Worm (Caenorhabditis elegans) whole organism, late embryonic: ENCODE results near the gene cogc-8.

Experiments used
- C08G9.2 ChIP-seq: sonication (generic microtip); optimal IDR thresholded peaks from 2 replicates; lab custom pipeline; 2016; ENCODE audit warnings: mild to moderate bottlenecking, missing genetic modification characterization, moderate library complexity, missing compliant biosample characterization
- K09A11.1 ChIP-seq: sonication (generic microtip); optimal IDR thresholded peaks from 2 replicates; lab custom pipeline; 2017; ENCODE audit warnings: antibody characterized with exemption, mild to moderate bottlenecking, missing genetic modification characterization, missing compliant biosample characterization; ENCODE audit not compliant: insufficient read depth
- Y22D7AL.16 ChIP-seq: sonication (generic microtip); optimal IDR thresholded peaks from 2 replicates; lab custom pipeline; 2016; ENCODE audit warnings: missing genetic modification characterization, missing compliant biosample characterization
- ceh-18 ChIP-seq: sonication (generic microtip); optimal IDR thresholded peaks from 2 replicates; lab custom pipeline; 2016; ENCODE audit warnings: missing genetic modification characterization, missing compliant biosample characterization
- ceh-2 ChIP-seq: sonication (generic microtip); optimal IDR thresholded peaks from 2 replicates; lab custom pipeline; 2016; ENCODE audit warnings: missing genotype, missing genetic modification characterization, missing compliant biosample characterization
- ceh-22 ChIP-seq: sonication (generic microtip); optimal IDR thresholded peaks from 2 replicates; lab custom pipeline; 2017; ENCODE audit warnings: missing biosample characterization, missing genetic modification characterization
- ceh-30 ChIP-seq: fragments of 150-350 bp; optimal IDR thresholded peaks from 2 replicates; lab custom pipeline; 2014; ENCODE audit warnings: missing biosample characterization, missing genetic modification characterization
- ceh-31 ChIP-seq: sonication (generic microtip); optimal IDR thresholded peaks from 2 replicates; lab custom pipeline; 2016; ENCODE audit warnings: missing genetic modification characterization, missing compliant biosample characterization
- ceh-34 ChIP-seq: sonication (generic microtip); optimal IDR thresholded peaks from 2 replicates; lab custom pipeline; 2016; ENCODE audit warnings: mild to moderate bottlenecking, missing genetic modification characterization, missing compliant biosample characterization
- ceh-6 ChIP-seq: fragments of 200-800 bp; sonication (Bioruptor generic); optimal IDR thresholded peaks from 2 replicates; lab custom pipeline; 2018; ENCODE audit warnings: mild to moderate bottlenecking, missing genetic modification characterization, missing compliant biosample characterization
- ceh-9 ChIP-seq: sonication (generic microtip); optimal IDR thresholded peaks from 2 replicates; lab custom pipeline; 2016; ENCODE audit warnings: mild to moderate bottlenecking, missing genetic modification characterization, inconsistent platforms, missing compliant biosample characterization
- che-1 ChIP-seq: sonication (generic microtip); optimal IDR thresholded peaks from 2 replicates; lab custom pipeline; 2016; ENCODE audit warnings: mild to moderate bottlenecking, missing genetic modification characterization, missing compliant biosample characterization
- dmd-4 ChIP-seq: sonication (generic microtip); optimal IDR thresholded peaks from 2 replicates; lab custom pipeline; 2016; ENCODE audit warnings: borderline replicate concordance, missing genetic modification characterization, missing compliant biosample characterization
- dve-1 ChIP-seq: sonication (generic microtip); optimal IDR thresholded peaks from 2 replicates; lab custom pipeline; 2017; ENCODE audit warnings: antibody characterized with exemption, mild to moderate bottlenecking, missing genetic modification characterization, missing compliant biosample characterization
- elt-2 ChIP-seq: sonication (generic microtip); optimal IDR thresholded peaks from 2 replicates; lab custom pipeline; 2016; ENCODE audit warnings: missing genetic modification reagents, missing genetic modification characterization, missing compliant biosample characterization
- elt-4 ChIP-seq: sonication (generic microtip); optimal IDR thresholded peaks from 2 replicates; lab custom pipeline; 2016; ENCODE audit warnings: missing genetic modification characterization, missing compliant biosample characterization
- ets-4 ChIP-seq: sonication (generic microtip); optimal IDR thresholded peaks from 2 replicates; lab custom pipeline; 2016; ENCODE audit warnings: missing genetic modification characterization, missing compliant biosample characterization
- fax-1 ChIP-seq: sonication (generic microtip); optimal IDR thresholded peaks from 2 replicates; lab custom pipeline; 2016; ENCODE audit warnings: missing genotype, missing genetic modification characterization, missing compliant biosample characterization
- fkh-10 ChIP-seq: fragments of 150-350 bp; optimal IDR thresholded peaks from 2 replicates; lab custom pipeline; 2014; ENCODE audit warnings: missing biosample characterization, missing genetic modification reagents, missing genetic modification characterization
- fkh-6 ChIP-seq: sonication (generic microtip); optimal IDR thresholded peaks from 2 replicates; lab custom pipeline; 2016; ENCODE audit warnings: missing genetic modification characterization, missing compliant biosample characterization
- hlh-15 ChIP-seq: sonication (generic microtip); optimal IDR thresholded peaks from 2 replicates; lab custom pipeline; 2016; ENCODE audit warnings: missing genetic modification characterization, missing compliant biosample characterization
- hlh-8 ChIP-seq: sonication (generic microtip); optimal IDR thresholded peaks from 2 replicates; lab custom pipeline; 2016; ENCODE audit warnings: missing genotype, missing genetic modification characterization, missing compliant biosample characterization
- lim-6 ChIP-seq: sonication (generic microtip); optimal IDR thresholded peaks from 2 replicates; lab custom pipeline; 2016; ENCODE audit warnings: missing genetic modification characterization, missing compliant biosample characterization
- madf-2 ChIP-seq: sonication (generic microtip); optimal IDR thresholded peaks from 2 replicates; lab custom pipeline; 2017; ENCODE audit warnings: missing genetic modification characterization, missing compliant biosample characterization
- mec-3 ChIP-seq: sonication (generic microtip); optimal IDR thresholded peaks from 2 replicates; lab custom pipeline; 2016; ENCODE audit warnings: borderline replicate concordance, missing genetic modification characterization, missing compliant biosample characterization
- nfya-1 ChIP-seq: sonication (generic microtip); optimal IDR thresholded peaks from 2 replicates; lab custom pipeline; 2017; ENCODE audit warnings: missing genetic modification characterization, mild to moderate bottlenecking, missing compliant biosample characterization, antibody characterized with exemption, moderate library complexity
- nhr-11 ChIP-seq: fragments of 150-350 bp; optimal IDR thresholded peaks from 2 replicates; lab custom pipeline; 2014; ENCODE audit warnings: missing biosample characterization, missing genetic modification characterization
- nhr-232 ChIP-seq: sonication (generic microtip); optimal IDR thresholded peaks from 2 replicates; lab custom pipeline; 2016; ENCODE audit warnings: missing genetic modification characterization, missing compliant biosample characterization
- odd-2 ChIP-seq: sonication (generic microtip); optimal IDR thresholded peaks from 2 replicates; lab custom pipeline; 2017; ENCODE audit warnings: antibody characterized with exemption, mild to moderate bottlenecking, missing genetic modification characterization, missing compliant biosample characterization
- pag-3 ChIP-seq: sonication (generic microtip); optimal IDR thresholded peaks from 2 replicates; lab custom pipeline; 2016; ENCODE audit warnings: missing compliant biosample characterization, missing genetic modification characterization, borderline replicate concordance
- pat-9 ChIP-seq: fragments of 200-800 bp; sonication (Bioruptor generic); optimal IDR thresholded peaks from 2 replicates; lab custom pipeline; 2018; ENCODE audit warnings: mild to moderate bottlenecking, missing genetic modification characterization, moderate library complexity, missing compliant biosample characterization
- pax-1 ChIP-seq: fragments of 150-350 bp; optimal IDR thresholded peaks from 2 replicates; lab custom pipeline; 2014; ENCODE audit warnings: missing biosample characterization, missing genetic modification characterization
- pha-2 ChIP-seq: sonication (generic microtip); optimal IDR thresholded peaks from 2 replicates; lab custom pipeline; 2017; ENCODE audit warnings: mild to moderate bottlenecking, missing genetic modification characterization, missing compliant biosample characterization
- pqm-1 ChIP-seq: sonication (generic microtip); optimal IDR thresholded peaks from 2 replicates; lab custom pipeline; 2016; ENCODE audit warnings: missing genetic modification characterization, missing compliant biosample characterization
- rnt-1 ChIP-seq: sonication (generic microtip); optimal IDR thresholded peaks from 2 replicates; lab custom pipeline; 2016; ENCODE audit warnings: missing genetic modification characterization, missing compliant biosample characterization
- sdc-2 ChIP-seq: sonication (generic microtip); optimal IDR thresholded peaks from 2 replicates; lab custom pipeline; 2016; ENCODE audit warnings: missing genotype, missing genetic modification characterization, missing compliant biosample characterization
- sox-4 ChIP-seq: sonication (generic microtip); optimal IDR thresholded peaks from 2 replicates; lab custom pipeline; 2017; ENCODE audit warnings: mild to moderate bottlenecking, missing genetic modification characterization, inconsistent platforms, missing compliant biosample characterization
- tbx-2 ChIP-seq: sonication (generic microtip); optimal IDR thresholded peaks from 2 replicates; lab custom pipeline; 2016; ENCODE audit warnings: missing genetic modification characterization, missing compliant biosample characterization
- tbx-7 ChIP-seq: sonication (generic microtip); optimal IDR thresholded peaks from 2 replicates; lab custom pipeline; 2016; ENCODE audit warnings: missing genotype, missing genetic modification characterization, missing compliant biosample characterization
- ttx-3 ChIP-seq: sonication (generic microtip); optimal IDR thresholded peaks from 2 replicates; lab custom pipeline; 2016; ENCODE audit warnings: missing genetic modification reagents, missing genetic modification characterization, missing compliant biosample characterization
- unc-42 ChIP-seq: sonication (generic microtip); optimal IDR thresholded peaks from 2 replicates; lab custom pipeline; 2016; ENCODE audit warnings: missing genotype, missing genetic modification characterization, missing compliant biosample characterization
- unc-55 ChIP-seq: sonication (generic microtip); optimal IDR thresholded peaks from 2 replicates; lab custom pipeline; 2017; ENCODE audit warnings: missing biosample characterization, missing genetic modification reagents, missing genetic modification characterization
- unc-86 ChIP-seq: sonication (generic microtip); optimal IDR thresholded peaks from 2 replicates; lab custom pipeline; 2016; ENCODE audit warnings: missing genetic modification characterization, missing compliant biosample characterization
- ztf-16 ChIP-seq: sonication (generic microtip); optimal IDR thresholded peaks from 2 replicates; lab custom pipeline; 2017; ENCODE audit warnings: missing genetic modification characterization, missing compliant biosample characterization

cogc-8 gene

ce11 chrIV:255379-255857, 15.2 kb downstream of the cogc-8 start, which contains the start of gene rcat-1:
rcat-1 (minus strand) TSS chrIV:255429.
- no peak for TF ChIP-seq pat-9
- TF ChIP-seq unc-86 (tag; lab: Kevin White, UChicago) = no peak
- TF ChIP-seq sox-4 (tag; lab: Kevin White, UChicago) = no peak
- no peak for TF ChIP-seq pag-3
- TF ChIP-seq hlh-15 (tag; lab: Kevin White, UChicago) = no peak
- peak; percentile 67 for TF ChIP-seq unc-42 (tag; lab: Kevin White, UChicago)
- TF ChIP-seq mec-3 (tag; lab: Kevin White, UChicago) = no peak
- TF ChIP-seq fax-1 (tag; lab: Kevin White, UChicago) = no peak
- peak; percentile 45 for TF ChIP-seq elt-2 (tag; lab: Kevin White, UChicago)
- no peak for TF ChIP-seq madf-2 (tag; lab: Kevin White, UChicago)
- no peak for TF ChIP-seq che-1 (tag; lab: Kevin White, UChicago)
- no peak for TF ChIP-seq ets-4 (tag; lab: Kevin White, UChicago)
- TF ChIP-seq dve-1 (tag; lab: Kevin White, UChicago) = peak; percentile 77
- no peak for TF ChIP-seq fkh-6 (tag; lab: Kevin White, UChicago)
- no peak for TF ChIP-seq elt-4 (tag; lab: Kevin White, UChicago)
- no peak for TF ChIP-seq fkh-10 (GFP tag; lab: Kevin White, UChicago)
- TF ChIP-seq ztf-16 (tag; lab: Kevin White, UChicago) = peak; percentile 32
- TF ChIP-seq ceh-30 (tag; lab: Kevin White, UChicago) = no peak
- TF ChIP-seq ceh-31 (tag; lab: Kevin White, UChicago) = peak; percentile 54
- no peak for TF ChIP-seq ttx-3 (tag; lab: Kevin White, UChicago)
- TF ChIP-seq ceh-34 (tag; lab: Kevin White, UChicago) = peak; percentile 48
- TF ChIP-seq rnt-1 (tag; lab: Kevin White, UChicago) = peak; percentile 7
- TF ChIP-seq odd-2 (tag; lab: Kevin White, UChicago) = no peak
- TF ChIP-seq lim-6 = no peak
- peak; percentile 23 for TF ChIP-seq ceh-18 (tag; lab: Kevin White, UChicago)
- TF ChIP-seq pqm-1 (tag; lab: Kevin White, UChicago) = no peak
- TF ChIP-seq hlh-8 (tag; lab: Kevin White, UChicago) = no peak
- TF ChIP-seq unc-55 (GFP tag; lab: Kevin White, UChicago) = peak; percentile 71
- peak; percentile 31 for TF ChIP-seq tbx-2 (tag; lab: Kevin White, UChicago)
- TF ChIP-seq nhr-11 = no peak
- TF ChIP-seq tbx-7 (tag; lab: Kevin White, UChicago) = no peak
- TF ChIP-seq sdc-2 (tag; lab: Kevin White, UChicago) = no peak
- TF ChIP-seq Y22D7AL.16 (tag; lab: Kevin White, UChicago) = no peak
- no peak for TF ChIP-seq pha-2 (tag; lab: Kevin White, UChicago)
- no peak for TF ChIP-seq C08G9.2 (tag; lab: Kevin White, UChicago)
- TF ChIP-seq nhr-232 (tag; lab: Kevin White, UChicago) = no peak
- no peak for TF ChIP-seq K09A11.1 (tag; lab: Kevin White, UChicago)
- peak; percentile 64 for TF ChIP-seq pax-1
- peak; percentile 74 for TF ChIP-seq nfya-1 (tag; lab: Kevin White, UChicago)
- no peak for TF ChIP-seq ceh-2 (tag; lab: Kevin White, UChicago)
- TF ChIP-seq ceh-22 (tag; lab: Kevin White, UChicago) = no peak
- TF ChIP-seq ceh-6 (GFP tag; lab: Kevin White, UChicago) = no peak
- no peak for TF ChIP-seq ceh-9 (tag; lab: Kevin White, UChicago)
- TF ChIP-seq dmd-4 (tag; lab: Kevin White, UChicago) = no peak
- TF ChIP-seq, all 69 proteins: peak for 12
